Worm (Caenorhabditis elegans): ENCODE measurements around the gene C49F8.15.

DNA sequence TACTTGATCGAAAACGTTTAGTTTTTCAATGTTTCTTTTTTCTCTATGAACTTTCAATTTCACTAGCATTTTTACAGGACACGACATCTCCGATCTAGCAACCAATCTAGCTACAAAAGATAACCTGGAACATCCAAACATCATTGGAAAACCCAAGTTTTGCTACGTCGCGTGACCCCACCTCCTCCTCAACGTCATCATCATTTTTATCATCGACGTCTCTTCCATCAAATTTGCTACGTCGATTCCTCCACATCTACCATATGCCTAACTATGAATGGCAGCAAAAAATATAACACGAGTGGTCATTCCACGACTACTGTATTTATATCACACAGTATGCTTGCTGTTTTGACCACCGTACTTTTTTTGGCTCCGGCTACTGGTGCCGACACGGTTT is 39.5 kb downstream of the C49F8.15 start, which contains the start of gene F46G10.2:
- TF ChIP-seq nfya-1 (tag; optimal IDR thresholded peaks at IDR 0.05; ENCODE audit: borderline replicate concordance, insufficient read depth) (no peak), lir-1 (GFP tag; conservative IDR thresholded peaks at IDR 0.05) (no peak), F37B4.10 (GFP tag; IDR thresholded peaks at IDR 0.05) (no peak), ama-1 (optimal IDR thresholded peaks at IDR 0.05) (no peak), ama-1 (GFP tag; optimal IDR thresholded peaks at IDR 0.05) (no peak)

All from whole organism, young adult.